Worm (Caenorhabditis elegans): ENCODE results near the gene F20D6.2.

DNA sequence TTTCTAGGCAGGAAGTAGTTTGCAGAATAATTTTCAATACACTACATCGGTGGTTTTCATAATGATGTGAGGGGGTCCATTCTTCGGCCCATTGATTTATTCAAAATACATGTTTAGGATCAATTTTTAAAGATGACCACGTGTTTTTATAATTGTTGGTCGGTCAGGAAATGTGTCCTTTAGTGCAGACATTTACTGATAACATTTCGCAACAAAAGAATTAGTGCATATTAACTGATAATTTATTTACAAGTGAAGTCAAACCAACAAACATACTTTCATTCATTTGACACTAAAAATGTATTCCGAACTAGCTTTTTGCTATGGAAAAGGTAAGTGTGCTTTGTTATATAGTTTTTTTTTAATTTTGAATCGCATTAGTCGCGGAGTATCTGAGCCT, 24.1 kb upstream of the F20D6.2 start, which contains the start of gene F20D6.5:
- no peak for TF ChIP-seq nhr-28 (tag; optimal IDR thresholded peaks at IDR 0.05)
- TF ChIP-seq nhr-11 (tag; optimal IDR thresholded peaks at IDR 0.05), result no peak
- TF ChIP-seq R02D3.7 (tag; optimal IDR thresholded peaks at IDR 0.05), result no peak
- TF ChIP-seq elt-3 (tag; optimal IDR thresholded peaks at IDR 0.05), result no peak
- no peak for TF ChIP-seq nhr-237 (tag; optimal IDR thresholded peaks at IDR 0.05)
- TF ChIP-seq fos-1 (tag; optimal IDR thresholded peaks at IDR 0.05), result no peak

All from whole organism, L3 larva.